Fruit fly (Drosophila melanogaster) whole organism, embryonic: ENCODE measurements around the gene CG1764.

Experiments used
- Adf1 ChIP-seq: fragments of 200-800 bp; sonication (Bioruptor generic); IDR thresholded peaks from 2 replicates; pipeline ENCODE4 v1.3.6; 2022; ENCODE audit warnings: missing biosample characterization, missing genetic modification characterization
- Aef1 ChIP-seq: fragments of 200-800 bp; sonication (Bioruptor generic); IDR thresholded peaks from 3 replicates; pipeline ENCODE4 v1.3.6; 2022; ENCODE audit warnings: missing biosample characterization, missing genetic modification characterization
- B-H1 ChIP-seq: fragments of 200-800 bp; sonication (Bioruptor generic); IDR thresholded peaks from 3 replicates; pipeline ENCODE4 v1.3.6; 2022; ENCODE audit warnings: missing biosample characterization, missing genetic modification characterization
- B-H2 ChIP-seq: fragments of 200-800 bp; sonication (Bioruptor generic); optimal IDR thresholded peaks from 2 replicates; lab custom pipeline; 2018; ENCODE audit warnings: missing biosample characterization, mild to moderate bottlenecking, missing genetic modification characterization
- Bdp1 ChIP-seq: fragments of 200-800 bp; sonication (Bioruptor generic); optimal IDR thresholded peaks from 3 replicates; lab custom pipeline; 2016; ENCODE audit warnings: missing biosample characterization, missing genetic modification characterization
- CG11723 ChIP-seq: fragments of 200-800 bp; sonication (Bioruptor generic); optimal IDR thresholded peaks from 2 replicates; lab custom pipeline; 2017; ENCODE audit warnings: missing biosample characterization, mild to moderate bottlenecking, missing genetic modification characterization
- CG12659 ChIP-seq: fragments of 200-800 bp; sonication (Bioruptor generic); optimal IDR thresholded peaks from 3 replicates; lab custom pipeline; 2017; ENCODE audit warnings: mild to moderate bottlenecking, missing biosample characterization, missing genetic modification reagents, missing genetic modification characterization
- CG15269 ChIP-seq: fragments of 200-800 bp; sonication (Bioruptor generic); optimal IDR thresholded peaks from 2 replicates; lab custom pipeline; 2018; ENCODE audit warnings: missing biosample characterization, mild to moderate bottlenecking, missing genetic modification characterization, moderate library complexity
- CG2712 ChIP-seq: fragments of 200-800 bp; optimal IDR thresholded peaks from 3 replicates; lab custom pipeline; 2019; ENCODE audit warnings: missing biosample characterization, mild to moderate bottlenecking, missing genetic modification characterization, moderate library complexity
- CG31224 ChIP-seq: fragments of 200-800 bp; sonication (Bioruptor generic); IDR thresholded peaks from 2 replicates; pipeline ENCODE4 v1.3.6; 2022; ENCODE audit warnings: missing biosample characterization, missing genetic modification characterization
- CG3838 ChIP-seq: fragments of 200-800 bp; sonication (Bioruptor generic); optimal IDR thresholded peaks from 3 replicates; lab custom pipeline; 2016; ENCODE audit warnings: missing biosample characterization, missing genetic modification characterization
- CG43689 ChIP-seq: fragments of 200-800 bp; sonication (Bioruptor generic); IDR thresholded peaks from 2 replicates; pipeline ENCODE4 v1.3.6; 2022; ENCODE audit warnings: missing biosample characterization, missing genetic modification characterization
- CG4404 ChIP-seq: fragments of 200-800 bp; sonication (Bioruptor generic); IDR thresholded peaks from 2 replicates; pipeline ENCODE4 v1.3.6; 2022; ENCODE audit warnings: missing biosample characterization, missing genetic modification characterization
- CG6254 ChIP-seq: fragments of 200-800 bp; sonication (Bioruptor generic); optimal IDR thresholded peaks from 3 replicates; lab custom pipeline; 2017; ENCODE audit warnings: mild to moderate bottlenecking, missing biosample characterization, missing genetic modification reagents, missing genetic modification characterization
- CG6654 ChIP-seq: fragments of 200-800 bp; sonication (Bioruptor generic); optimal IDR thresholded peaks from 2 replicates; lab custom pipeline; 2017; ENCODE audit warnings: missing biosample characterization, mild to moderate bottlenecking, missing genetic modification characterization
- CG6683 ChIP-seq: fragments of 200-800 bp; sonication (Bioruptor generic); optimal IDR thresholded peaks from 2 replicates; lab custom pipeline; 2017; ENCODE audit warnings: missing biosample characterization, mild to moderate bottlenecking, missing genetic modification characterization, missing genetic modification reagents
- CG6765 ChIP-seq: fragments of 200-800 bp; sonication (Bioruptor generic); optimal IDR thresholded peaks from 3 replicates; lab custom pipeline; 2017; ENCODE audit warnings: missing biosample characterization, mild to moderate bottlenecking, missing genetic modification characterization
- CG8281 ChIP-seq: fragments of 200-800 bp; sonication (Bioruptor generic); optimal IDR thresholded peaks from 2 replicates; lab custom pipeline; 2018; ENCODE audit warnings: missing biosample characterization, mild to moderate bottlenecking, missing genetic modification characterization, moderate library complexity
- CkIIα-i1 ChIP-seq: fragments of 200-800 bp; sonication (Bioruptor generic); IDR thresholded peaks from 2 replicates; pipeline ENCODE4 v1.3.6; 2022; ENCODE audit warnings: missing biosample characterization, missing genetic modification characterization
- CrebB ChIP-seq: fragments of 200-800 bp; sonication (Bioruptor generic); optimal IDR thresholded peaks from 3 replicates; lab custom pipeline; 2018; ENCODE audit warnings: missing biosample characterization, mild to moderate bottlenecking, missing genetic modification characterization
- Ets65A ChIP-seq: fragments of 200-800 bp; sonication (Bioruptor generic); peaks from one replicate; lab custom pipeline; 2016; ENCODE audit warnings: missing biosample characterization, missing genetic modification characterization
- Fer2 ChIP-seq: fragments of 200-800 bp; sonication (Bioruptor generic); optimal IDR thresholded peaks from 2 replicates; lab custom pipeline; 2018; ENCODE audit warnings: missing biosample characterization, mild to moderate bottlenecking, missing genetic modification characterization, moderate library complexity
- Gug ChIP-seq: fragments of 200-800 bp; sonication (Bioruptor generic); IDR thresholded peaks from 4 replicates; pipeline ENCODE4 v1.3.6; 2022; ENCODE audit warnings: missing biosample characterization, missing genetic modification characterization
- HLH54F ChIP-seq: fragments of 200-800 bp; sonication (Bioruptor generic); optimal IDR thresholded peaks from 3 replicates; lab custom pipeline; 2016; ENCODE audit warnings: missing biosample characterization, missing genetic modification characterization
- Kr ChIP-seq: fragments of 200-800 bp; sonication (Bioruptor generic); optimal IDR thresholded peaks from 2 replicates; lab custom pipeline; 2017; ENCODE audit warnings: missing biosample characterization, mild to moderate bottlenecking, missing genetic modification characterization
- MESR4 ChIP-seq: fragments of 200-800 bp; sonication (Bioruptor generic); optimal IDR thresholded peaks from 2 replicates; lab custom pipeline; 2018; ENCODE audit warnings: missing biosample characterization, mild to moderate bottlenecking, missing genetic modification characterization, moderate library complexity
- Max ChIP-seq: fragments of 200-800 bp; sonication (Bioruptor generic); optimal IDR thresholded peaks from 2 replicates; lab custom pipeline; 2016; ENCODE audit warnings: missing biosample characterization, mild to moderate bottlenecking, missing genetic modification characterization
- Nf-YC ChIP-seq: fragments of 200-800 bp; optimal IDR thresholded peaks from 3 replicates; lab custom pipeline; 2019; ENCODE audit warnings: missing biosample characterization, mild to moderate bottlenecking, missing genetic modification characterization, moderate library complexity
- Rfx ChIP-seq: fragments of 200-800 bp; sonication (Bioruptor generic); IDR thresholded peaks from 2 replicates; pipeline ENCODE4 v1.3.6; 2022; ENCODE audit warnings: missing biosample characterization, missing genetic modification characterization
- Taf1 ChIP-seq: fragments of 200-800 bp; sonication (Bioruptor generic); IDR thresholded peaks from 2 replicates; pipeline ENCODE4 v1.3.6; 2022; ENCODE audit warnings: missing biosample characterization, missing genetic modification characterization
- bsh ChIP-seq, 2 experiments: fragments of 200-800 bp; sonication (Bioruptor generic); optimal IDR thresholded peaks; 2 replicates each; lab custom pipeline; 2017 to 2018; ENCODE audit warnings: mild to moderate bottlenecking in 2 of 2, missing biosample characterization in 2 of 2, missing genetic modification characterization in 2 of 2, moderate library complexity in 1 of 2
- btn ChIP-seq: fragments of 200-800 bp; sonication (Bioruptor generic); optimal IDR thresholded peaks from 2 replicates; lab custom pipeline; 2016; ENCODE audit warnings: missing biosample characterization, missing genetic modification characterization
- corto ChIP-seq: fragments of 200-800 bp; sonication (Bioruptor generic); optimal IDR thresholded peaks from 2 replicates; lab custom pipeline; 2016; ENCODE audit warnings: missing biosample characterization, mild to moderate bottlenecking, missing genetic modification characterization, moderate library complexity
- crp ChIP-seq, 2 experiments: fragments of 200-800 bp; sonication (Bioruptor generic); optimal IDR thresholded peaks; 2 replicates in 1 of 2; 3 replicates in 1 of 2; lab custom pipeline; 2017; ENCODE audit warnings: missing biosample characterization in 2 of 2, missing genetic modification characterization in 2 of 2, mild to moderate bottlenecking in 1 of 2, moderate library complexity in 1 of 2
- dysf ChIP-seq: fragments of 200-800 bp; sonication (Bioruptor generic); IDR thresholded peaks from 3 replicates; pipeline ENCODE4 v1.3.6; 2022; ENCODE audit warnings: missing biosample characterization, missing genetic modification characterization
- emc ChIP-seq: fragments of 200-800 bp; sonication (Bioruptor generic); optimal IDR thresholded peaks from 2 replicates; lab custom pipeline; 2016; ENCODE audit warnings: missing biosample characterization, missing genetic modification characterization
- esg ChIP-seq: fragments of 200-800 bp; sonication (Bioruptor generic); conservative IDR thresholded peaks from 2 replicates; pipeline ENCODE4 v1.3.6; 2022; ENCODE audit warnings: missing biosample characterization, missing genetic modification characterization
- exex ChIP-seq: fragments of 200-800 bp; sonication (Bioruptor generic); optimal IDR thresholded peaks from 4 replicates; lab custom pipeline; 2018; ENCODE audit warnings: missing biosample characterization, mild to moderate bottlenecking, missing genetic modification characterization, moderate library complexity
- gcm ChIP-seq: fragments of 200-800 bp; sonication (Bioruptor generic); optimal IDR thresholded peaks from 2 replicates; lab custom pipeline; 2019; ENCODE audit warnings: missing biosample characterization, mild to moderate bottlenecking, missing genetic modification characterization, moderate library complexity
- gro ChIP-seq: fragments of 200-800 bp; sonication (Bioruptor generic); optimal IDR thresholded peaks from 2 replicates; lab custom pipeline; 2016; ENCODE audit warnings: missing biosample characterization, missing genetic modification characterization
- gt ChIP-seq: fragments of 200-800 bp; sonication (Bioruptor generic); IDR thresholded peaks from 2 replicates; pipeline ENCODE4 v1.3.6; 2022; ENCODE audit warnings: missing biosample characterization, missing genetic modification characterization
- jigr1 ChIP-seq: fragments of 200-800 bp; sonication (Bioruptor generic); IDR thresholded peaks from 3 replicates; pipeline ENCODE4 v1.3.6; 2022; ENCODE audit warnings: missing biosample characterization, missing genetic modification characterization
- ken ChIP-seq: fragments of 200-800 bp; sonication (Bioruptor generic); IDR thresholded peaks from 3 replicates; pipeline ENCODE4 v1.3.6; 2022; ENCODE audit warnings: missing biosample characterization, missing genetic modification characterization
- org-1 ChIP-seq: fragments of 200-800 bp; sonication (Bioruptor generic); optimal IDR thresholded peaks from 2 replicates; lab custom pipeline; 2017; ENCODE audit warnings: missing biosample characterization, missing genetic modification characterization
- salm ChIP-seq: fragments of 200-800 bp; sonication (Bioruptor generic); optimal IDR thresholded peaks from 2 replicates; lab custom pipeline; 2018; ENCODE audit warnings: missing biosample characterization, mild to moderate bottlenecking, missing genetic modification characterization
- sqz ChIP-seq: fragments of 200-800 bp; sonication (Bioruptor generic); optimal IDR thresholded peaks from 3 replicates; lab custom pipeline; 2018; ENCODE audit warnings: missing biosample characterization, mild to moderate bottlenecking, missing genetic modification characterization
- tgo ChIP-seq: fragments of 200-800 bp; sonication (Bioruptor generic); IDR thresholded peaks from 3 replicates; pipeline ENCODE4 v1.3.6; 2022; ENCODE audit warnings: missing biosample characterization, missing genetic modification characterization
- unc-4 ChIP-seq: fragments of 200-800 bp; sonication (Bioruptor generic); IDR thresholded peaks from 2 replicates; pipeline ENCODE4 v1.3.6; 2022; ENCODE audit warnings: missing biosample characterization, missing genetic modification characterization; ENCODE audit not compliant: partially characterized antibody
- zfh2 ChIP-seq: fragments of 200-800 bp; sonication (Bioruptor generic); optimal IDR thresholded peaks from 2 replicates; lab custom pipeline; 2016; ENCODE audit warnings: missing biosample characterization, missing genetic modification characterization

CG1764 gene

DNA sequence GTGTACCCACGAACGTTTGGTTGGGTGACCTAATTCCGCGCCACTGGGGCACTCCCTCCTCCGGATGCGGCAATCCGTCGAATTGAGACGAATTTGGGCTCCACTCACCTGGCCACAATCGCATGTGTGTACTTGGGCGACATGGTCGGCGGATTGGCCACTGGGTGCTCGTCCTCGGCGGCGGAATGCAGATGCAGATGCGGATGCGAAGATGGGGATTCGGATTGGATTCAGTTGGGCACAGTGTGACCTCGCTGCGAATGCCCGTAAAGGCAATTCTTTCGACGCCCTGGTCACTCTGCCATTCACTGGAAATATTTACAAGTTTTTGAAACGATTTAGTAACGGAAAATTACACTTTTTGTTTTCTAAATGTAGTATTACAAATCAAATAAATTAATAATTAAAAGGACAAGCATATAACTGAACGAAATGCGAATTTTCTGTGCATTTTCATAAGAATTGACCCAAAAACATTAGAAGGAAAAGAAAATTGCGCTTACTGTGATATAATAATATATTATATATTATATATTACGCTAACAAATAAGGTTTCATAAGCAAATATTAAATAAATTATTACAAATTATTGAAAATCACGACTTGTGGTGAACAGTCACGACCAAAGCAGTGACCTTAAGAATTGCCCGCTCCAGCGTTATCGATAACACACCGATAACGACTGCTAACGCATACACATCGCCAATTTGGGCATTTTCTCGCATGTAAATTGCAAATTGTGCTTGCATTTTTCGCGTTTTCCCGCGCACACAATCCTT, 5.6 kb downstream of the CG1764 start, which contains the start of gene CG1622 (continued):
- TF ChIP-seq corto (GFP tag; lab: Kevin White, UChicago), result no peak
- TF ChIP-seq CG6683 (GFP tag; lab: Kevin White, UChicago), result no peak
- TF ChIP-seq Ets65A (GFP tag; lab: Kevin White, UChicago), result no peak
- no peak for TF ChIP-seq HLH54F (GFP tag; lab: Kevin White, UChicago)
- no peak for TF ChIP-seq gro (GFP tag; lab: Kevin White, UChicago)
- TF ChIP-seq unc-4 (GFP tag; lab: Robert Waterston, UW), result peak; percentile 33
- TF ChIP-seq CG43689 (GFP tag; lab: Robert Waterston, UW), result no peak
- no peak; the same call in 2 of the 3 replicates for TF ChIP-seq Aef1 (GFP tag; lab: Robert Waterston, UW)
- peak; percentile 33; the same call in 1 of the 3 replicates for TF ChIP-seq tgo (GFP tag; lab: Robert Waterston, UW)
- TF ChIP-seq Adf1 (GFP tag; lab: Robert Waterston, UW), result no peak
- TF ChIP-seq B-H2 (GFP tag; lab: Kevin White, UChicago), result no peak
- no peak for TF ChIP-seq emc (GFP tag; lab: Kevin White, UChicago)
- TF ChIP-seq CG6654 (GFP tag; lab: Kevin White, UChicago), result no peak
- TF ChIP-seq btn, result no peak
- TF ChIP-seq Bdp1 (GFP tag; lab: Kevin White, UChicago), result no peak
- TF ChIP-seq crp (GFP tag; optimal IDR thresholded peaks at IDR 0.05; lab: Kevin White, UChicago), result no peak
- no peak for TF ChIP-seq ken
- TF ChIP-seq CG6765 (GFP tag; lab: Kevin White, UChicago), result no peak
- peak in 1 of 2 experiments; percentile 16 for TF ChIP-seq bsh (GFP tag; optimal IDR thresholded peaks at IDR 0.05; lab: Kevin White, UChicago)
- TF ChIP-seq Nf-YC (tag; lab: Kevin White, UChicago), result peak; percentile 39
- TF ChIP-seq esg (GFP tag; lab: Robert Waterston, UW), result no peak
- peak; percentile 81 for TF ChIP-seq Rfx (GFP tag; lab: Robert Waterston, UW)
- TF ChIP-seq Max (GFP tag; lab: Kevin White, UChicago), result no peak
- TF ChIP-seq CkIIα-i1 (GFP tag; lab: Robert Waterston, UW), result no peak
- peak; percentile 47; the same call in 1 of the 2 replicates for TF ChIP-seq CG31224 (GFP tag; lab: Robert Waterston, UW)
- no peak for TF ChIP-seq jigr1 (GFP tag; lab: Robert Waterston, UW)
- TF ChIP-seq CG11723 (GFP tag; lab: Kevin White, UChicago), result no peak
- peak; percentile 10 for TF ChIP-seq sqz (GFP tag; lab: Kevin White, UChicago)
- no peak for TF ChIP-seq CG6254 (GFP tag; lab: Kevin White, UChicago)
- TF ChIP-seq B-H1 (GFP tag; lab: Robert Waterston, UW), result peak; percentile 25; the same call in 1 of the 3 replicates
- TF ChIP-seq gcm (GFP tag; lab: Kevin White, UChicago), result peak; percentile 17
- TF ChIP-seq MESR4 (GFP tag; lab: Kevin White, UChicago), result peak; percentile 95
- no peak for TF ChIP-seq exex (tag; lab: Kevin White, UChicago)
- TF ChIP-seq CG3838 (GFP tag; lab: Kevin White, UChicago), result no peak
- no peak for TF ChIP-seq salm (tag; lab: Kevin White, UChicago)
- TF ChIP-seq CG12659 (GFP tag; lab: Kevin White, UChicago), result peak; percentile 59
- TF ChIP-seq gt (GFP tag; lab: Robert Waterston, UW), result no peak
- no peak for TF ChIP-seq Fer2 (tag; lab: Kevin White, UChicago)
- TF ChIP-seq CrebB (tag; lab: Kevin White, UChicago), result no peak
- peak; percentile 14; the same call in 1 of the 2 replicates for TF ChIP-seq Taf1 (GFP tag; lab: Robert Waterston, UW)
- TF ChIP-seq CG15269 (tag; lab: Kevin White, UChicago), result no peak
- TF ChIP-seq CG2712 (tag; lab: Kevin White, UChicago), result peak; percentile 48
- TF ChIP-seq Gug (GFP tag; lab: Robert Waterston, UW), result peak; percentile 60; the same call in 2 of the 4 replicates
- TF ChIP-seq Kr (GFP tag; lab: Kevin White, UChicago), result no peak
- TF ChIP-seq CG4404, result no peak
- no peak for TF ChIP-seq zfh2 (GFP tag; lab: Kevin White, UChicago)
- TF ChIP-seq CG8281 (tag; lab: Kevin White, UChicago), result no peak
- TF ChIP-seq org-1, result no peak
- TF ChIP-seq dysf (GFP tag; lab: Robert Waterston, UW), result peak; percentile 42; the same call in 2 of the 3 replicates
